Worm (Caenorhabditis elegans): Measurements from ENCODE around the gene nspd-5.

nspd-5 gene

ce11 chrII:4869793-4870343, 9.7 kb upstream of the nspd-5 start:
- TF ChIP-seq ceh-8 (GFP tag; optimal IDR thresholded peaks at IDR 0.05): peak; percentile 15
- no peak for TF ChIP-seq mab-9 (GFP tag; IDR thresholded peaks at IDR 0.05)
- no peak for TF ChIP-seq lsy-2 (tag; optimal IDR thresholded peaks at IDR 0.05)
- TF ChIP-seq F16B12.6 (tag; optimal IDR thresholded peaks at IDR 0.05): no peak
- no peak for TF ChIP-seq ets-5 (GFP tag; IDR thresholded peaks at IDR 0.05)

- no peak for TF ChIP-seq mab-9 (GFP tag; IDR thresholded peaks at IDR 0.05)
- TF ChIP-seq vab-15 (tag; optimal IDR thresholded peaks at IDR 0.05): no peak
- no peak for TF ChIP-seq efl-1 (optimal IDR thresholded peaks at IDR 0.05)
- TF ChIP-seq efl-1 (GFP tag; optimal IDR thresholded peaks at IDR 0.05 in 1 of 2): peak in 1 of 2 experiments; percentile 21
These were observed 7.3 kb upstream of the nspd-5 start, which contains the start of gene col-17 for ce11 chrII:4867476-4867875. Gene col-17 (minus strand): TSS chrII:4867576.

ce11 chrII:4866045-4866444, 5.9 kb upstream of the nspd-5 start:
- TF ChIP-seq ztf-4 (tag; optimal IDR thresholded peaks at IDR 0.05): peak; percentile 59
- TF ChIP-seq lin-39 (tag; optimal IDR thresholded peaks at IDR 0.05): no peak
- TF ChIP-seq unc-86 (tag; optimal IDR thresholded peaks at IDR 0.05): no peak
- no peak for TF ChIP-seq C16A3.4 (tag; optimal IDR thresholded peaks at IDR 0.05)
- TF ChIP-seq mep-1 (tag; optimal IDR thresholded peaks at IDR 0.05): no peak
- no peak for TF ChIP-seq efl-3 (GFP tag; optimal IDR thresholded peaks at IDR 0.05)
- TF ChIP-seq dpl-1 (GFP tag; optimal IDR thresholded peaks at IDR 0.05): no peak
- TF ChIP-seq fos-1 (tag; optimal IDR thresholded peaks at IDR 0.05): no peak
- TF ChIP-seq blmp-1 (tag; optimal IDR thresholded peaks at IDR 0.05): peak; percentile 93
- no peak for TF ChIP-seq C04F5.9 (tag; optimal IDR thresholded peaks at IDR 0.05)
- TF ChIP-seq skn-1 (tag; optimal IDR thresholded peaks at IDR 0.05): no peak
- no peak for TF ChIP-seq hlh-4 (tag; optimal IDR thresholded peaks at IDR 0.05)
- TF ChIP-seq snpc-4 (tag; optimal IDR thresholded peaks at IDR 0.05): no peak
- TF ChIP-seq nhr-28 (tag; optimal IDR thresholded peaks at IDR 0.05): no peak
- TF ChIP-seq lin-35 (GFP tag; optimal IDR thresholded peaks at IDR 0.05): no peak
- no peak for TF ChIP-seq hlh-17 (GFP tag; optimal IDR thresholded peaks at IDR 0.05; ENCODE audit: borderline replicate concordance)
- TF ChIP-seq ceh-82 (tag; optimal IDR thresholded peaks at IDR 0.05): no peak
- no peak for TF ChIP-seq unc-62 (GFP tag; optimal IDR thresholded peaks at IDR 0.05)
- TF ChIP-seq vab-15 (tag; optimal IDR thresholded peaks at IDR 0.05): no peak
- TF ChIP-seq ama-1 (optimal IDR thresholded peaks at IDR 0.05): peak; percentile 63
- TF ChIP-seq lin-14 (GFP tag; optimal IDR thresholded peaks at IDR 0.05): no peak
- TF ChIP-seq ceh-63 (GFP tag; optimal IDR thresholded peaks at IDR 0.05): no peak
- no peak for TF ChIP-seq elt-3 (tag; optimal IDR thresholded peaks at IDR 0.05)
- no peak for TF ChIP-seq nhr-11 (tag; optimal IDR thresholded peaks at IDR 0.05)
- TF ChIP-seq rnt-1 (tag; optimal IDR thresholded peaks at IDR 0.05): no peak
- TF ChIP-seq jun-1 (tag; optimal IDR thresholded peaks at IDR 0.05): peak; percentile 40
- no peak for TF ChIP-seq pax-3 (tag; optimal IDR thresholded peaks at IDR 0.05)
- no peak for TF ChIP-seq elt-2 (tag; optimal IDR thresholded peaks at IDR 0.05)
- no peak for TF ChIP-seq zip-4 (GFP tag; optimal IDR thresholded peaks at IDR 0.05)
- TF ChIP-seq lin-15B (tag; optimal IDR thresholded peaks at IDR 0.05): no peak
- TF ChIP-seq grh-1 (GFP tag; IDR thresholded peaks at IDR 0.05): no peak
- TF ChIP-seq nhr-85 (tag): no peak
- no peak for TF ChIP-seq tbx-2 (tag; optimal IDR thresholded peaks at IDR 0.05)
- no peak for TF ChIP-seq unc-130 (tag; optimal IDR thresholded peaks at IDR 0.05)
- no peak for TF ChIP-seq lsy-2 (tag; optimal IDR thresholded peaks at IDR 0.05)

Data from whole organism, L1 larva.